Fruit fly (Drosophila melanogaster): ENCODE data around the gene CG1316.
A peak's percentile ranks its signal among the peaks of the same experiment; 100 is the strongest.

The CG1316 gene

DNA sequence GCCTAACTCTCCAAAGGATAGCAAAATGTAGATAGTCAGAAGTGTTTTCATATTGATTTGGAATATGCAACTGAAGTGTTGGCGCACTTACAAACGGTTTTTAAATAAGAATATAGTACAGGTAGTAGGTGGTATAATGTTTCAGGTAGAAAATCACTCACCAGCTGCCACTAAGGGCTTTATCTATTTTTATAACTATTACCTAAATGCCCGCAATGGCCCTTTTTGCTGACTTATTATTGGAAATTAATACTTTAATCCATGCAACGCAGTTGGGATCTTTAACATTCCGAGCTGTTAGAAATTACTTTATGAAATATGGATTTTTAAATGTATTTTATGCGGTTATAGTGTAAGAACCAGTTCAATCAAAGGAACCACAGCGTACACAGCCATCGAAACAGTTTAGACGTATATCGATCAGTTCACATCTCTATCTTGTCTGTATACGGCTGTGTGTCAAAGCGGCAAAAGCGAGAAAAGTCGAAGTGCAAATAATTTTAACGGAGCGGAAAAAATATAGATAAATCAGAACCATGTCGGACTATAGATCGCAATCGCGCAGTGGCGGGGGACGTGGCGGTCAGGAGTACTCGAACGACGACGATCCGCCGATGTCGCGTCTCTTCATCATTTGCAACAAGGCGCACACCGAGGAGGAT is at the start of gene CG1316, which contains the start of gene srw:
CG1316 (plus strand) TSS at position 424 of the 662 bp plus-strand sequence.
srw (minus strand) TSS at position 51 of the 662 bp plus-strand sequence.
- TF ChIP-seq CG8478 (optimal IDR thresholded peaks at IDR 0.05) = no peak
- TF ChIP-seq CTCF (optimal IDR thresholded peaks at IDR 0.05) = peak in 1 of 2 experiments; percentile 12

DNA sequence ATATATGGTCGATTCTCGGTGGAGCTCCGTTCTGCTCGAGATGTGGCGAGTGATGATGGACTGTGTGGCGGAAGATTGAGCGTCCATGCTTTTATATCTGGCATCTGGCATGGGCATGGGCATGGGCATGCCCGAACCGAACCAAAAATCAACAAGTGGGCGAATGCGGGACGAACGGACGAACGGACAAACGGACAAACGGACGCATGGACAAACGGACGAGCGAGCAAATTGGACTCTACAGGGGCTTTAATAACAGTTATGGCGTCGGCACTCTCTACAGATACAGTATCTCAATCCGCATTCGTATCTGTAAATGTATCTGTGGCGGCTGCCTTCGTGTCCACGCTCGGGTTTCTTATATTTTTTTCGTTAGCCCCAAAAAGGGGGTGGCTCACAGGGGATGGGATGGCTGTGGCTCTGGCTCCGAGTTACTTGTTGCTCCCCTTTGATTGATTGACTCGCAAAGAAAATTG is 47.5 kb upstream of the CG1316 start, which contains the start of gene ImpL2:
ImpL2 (minus strand) TSS at position 51 of the 476 bp plus-strand sequence.
- no peak for TF ChIP-seq CTCF (optimal IDR thresholded peaks at IDR 0.05)
- TF ChIP-seq CG8478 (optimal IDR thresholded peaks at IDR 0.05) = no peak

DNA sequence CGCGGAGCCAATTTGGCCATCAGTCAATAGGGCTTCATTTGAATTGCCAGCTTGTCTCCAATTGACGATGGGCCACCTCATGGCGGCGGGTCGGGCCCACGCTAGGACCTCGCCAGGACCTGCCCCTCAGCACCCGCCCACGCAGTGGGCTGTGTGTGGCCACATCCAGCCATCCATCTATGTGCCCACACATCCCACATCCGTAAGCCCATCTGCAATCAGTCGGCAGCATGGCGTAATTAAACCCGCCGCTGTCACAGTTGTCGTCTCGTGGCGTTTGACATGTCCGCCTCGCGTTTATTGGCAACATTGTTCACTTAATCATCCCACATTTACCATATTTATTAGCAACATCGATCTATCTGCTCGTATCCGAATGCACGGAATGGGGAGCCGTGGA is 45.5 kb upstream of the CG1316 start:
- TF ChIP-seq CG8478 (optimal IDR thresholded peaks at IDR 0.05) (no peak), CTCF (optimal IDR thresholded peaks at IDR 0.05) (no peak)

DNA sequence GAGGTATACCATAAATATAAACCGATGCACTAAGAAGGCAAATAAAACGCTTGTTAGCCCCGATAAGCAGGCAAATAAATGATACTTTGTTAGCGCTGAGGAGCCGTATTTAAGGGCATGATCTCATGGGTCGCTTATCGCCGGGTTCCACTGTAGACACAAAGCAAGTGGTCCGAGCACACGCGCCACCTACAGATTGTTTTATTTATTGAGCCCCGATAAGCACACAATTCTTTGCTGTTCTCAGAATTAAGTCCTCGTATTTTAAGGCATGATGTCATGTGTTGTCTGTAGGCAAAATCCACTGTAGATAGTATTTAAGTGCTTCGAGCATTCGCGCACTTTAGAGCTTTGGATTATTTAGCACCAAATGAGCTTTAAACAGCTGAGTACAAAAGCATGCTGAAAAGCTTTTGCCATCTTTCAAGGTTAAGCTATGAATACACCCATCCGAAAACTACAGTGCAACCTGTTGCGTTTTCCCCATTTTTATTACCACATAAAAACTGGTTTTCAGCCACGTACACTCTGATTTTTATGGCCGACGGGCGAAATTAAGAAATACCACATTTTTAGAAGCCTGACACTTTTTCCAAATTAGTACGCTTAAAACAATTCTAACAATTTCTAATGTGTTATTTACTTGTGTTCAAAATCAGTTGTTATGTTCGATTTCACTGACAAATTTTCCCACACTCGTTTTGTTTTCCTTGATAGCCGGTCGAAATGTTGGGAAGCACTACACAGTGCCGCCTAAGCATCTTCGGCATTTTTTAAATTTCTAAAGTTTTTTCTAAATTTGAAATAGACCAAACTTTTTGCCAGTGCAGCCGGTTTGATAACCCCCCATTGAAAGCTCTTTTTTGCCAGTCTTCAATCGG is 44.0 kb upstream of the CG1316 start, which contains the start of gene Sqor:
Sqor (plus strand) TSS at position 732 of the 881 bp plus-strand sequence.
- TF ChIP-seq CTCF (optimal IDR thresholded peaks at IDR 0.05) = peak; percentile 89 to 94
- no peak for TF ChIP-seq CG8478 (optimal IDR thresholded peaks at IDR 0.05)

DNA sequence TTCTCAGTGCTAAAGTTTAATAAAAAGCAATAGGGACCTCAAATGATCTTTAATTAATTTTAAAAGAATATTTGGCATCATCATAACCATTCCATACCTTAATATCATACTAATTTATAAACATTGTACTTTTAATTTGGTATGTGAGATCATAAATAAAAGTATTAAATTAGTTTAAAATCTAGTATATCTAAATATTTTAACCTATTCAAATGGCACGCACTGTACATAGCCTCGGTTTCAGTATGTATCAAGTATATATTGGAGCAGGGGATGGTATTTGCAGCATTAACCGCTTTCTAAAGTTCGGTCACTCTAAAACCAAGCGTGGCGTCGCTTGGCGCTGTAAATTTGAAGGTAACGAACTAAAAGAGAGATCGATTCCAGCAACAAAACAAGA is 41.2 kb upstream of the CG1316 start, which contains the start of gene pav:
pav (plus strand) TSS at position 307 of the 400 bp plus-strand sequence.
- TF ChIP-seq CG8478 (optimal IDR thresholded peaks at IDR 0.05) = no peak
- TF ChIP-seq CTCF (optimal IDR thresholded peaks at IDR 0.05) = no peak

DNA sequence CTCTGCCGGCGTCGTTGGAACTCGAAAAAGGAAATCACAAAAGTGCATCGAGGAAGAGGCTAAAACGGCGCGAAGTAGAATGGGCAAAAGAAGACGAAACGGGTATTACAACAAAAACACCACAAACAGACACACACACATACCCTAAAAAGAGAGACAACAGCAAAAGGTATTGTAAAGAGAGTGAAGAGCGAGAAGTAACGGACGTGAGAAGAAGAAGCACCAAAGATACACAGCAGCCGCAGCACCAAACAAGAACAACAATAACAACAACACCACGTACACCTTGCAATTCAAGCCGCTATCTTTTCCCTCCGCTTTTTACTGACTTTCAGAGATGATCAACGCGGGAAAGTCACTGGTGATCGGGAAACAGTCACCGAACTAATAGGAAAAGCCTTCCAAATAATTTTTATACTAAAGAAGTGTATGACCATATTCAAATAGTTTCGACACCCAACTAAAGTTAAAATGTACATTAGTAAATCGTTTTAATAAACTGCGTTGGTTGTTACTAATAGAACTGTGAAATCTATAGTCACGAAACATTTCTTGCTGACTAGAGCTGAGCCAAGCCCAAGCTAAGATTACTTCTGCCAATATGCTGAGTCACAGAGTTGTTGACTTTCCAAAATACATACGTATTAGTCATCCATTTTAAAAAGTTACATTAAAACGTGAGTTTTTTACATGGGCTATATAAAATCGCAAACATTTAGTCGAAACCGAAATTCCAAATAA is 31.4 kb upstream of the CG1316 start:
- TF ChIP-seq CTCF (optimal IDR thresholded peaks at IDR 0.05) = no peak

DNA sequence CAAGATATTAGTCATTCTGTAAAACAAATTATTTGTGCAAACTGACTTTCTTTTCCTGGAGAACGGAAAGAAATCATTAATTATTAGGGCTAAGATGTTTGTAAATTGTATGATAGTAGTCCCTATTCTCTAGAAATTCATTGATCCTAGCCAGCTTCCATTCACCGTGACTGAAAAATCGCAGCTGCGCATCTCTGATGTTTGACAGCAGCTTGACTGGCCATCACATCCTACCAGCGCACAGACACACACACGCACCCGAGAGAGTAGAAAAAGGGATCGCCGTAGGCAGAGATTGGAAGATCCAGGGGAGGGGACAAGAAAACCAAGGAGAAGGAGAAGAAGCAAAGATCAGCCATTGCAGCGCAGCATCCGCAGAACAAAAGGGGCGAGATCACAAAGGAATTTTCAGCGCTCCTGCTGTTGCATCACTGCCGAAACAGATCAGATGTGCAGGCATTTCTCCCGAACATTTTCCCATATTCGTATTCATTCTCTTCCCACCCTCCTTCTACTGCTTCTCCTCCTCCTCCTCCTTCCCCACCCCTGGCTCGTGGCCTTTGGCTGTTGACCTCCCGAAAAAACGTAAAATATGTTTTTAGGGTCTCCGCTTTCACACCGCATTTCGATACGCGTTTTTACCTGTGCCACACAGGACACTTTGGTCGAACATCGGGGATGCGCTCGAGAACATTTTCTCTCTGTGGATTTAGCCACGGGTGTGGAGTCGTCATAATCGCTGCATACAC is 30.6 kb upstream of the CG1316 start:
- no peak for TF ChIP-seq CTCF (optimal IDR thresholded peaks at IDR 0.05)
- no peak for TF ChIP-seq CG8478 (optimal IDR thresholded peaks at IDR 0.05)

DNA sequence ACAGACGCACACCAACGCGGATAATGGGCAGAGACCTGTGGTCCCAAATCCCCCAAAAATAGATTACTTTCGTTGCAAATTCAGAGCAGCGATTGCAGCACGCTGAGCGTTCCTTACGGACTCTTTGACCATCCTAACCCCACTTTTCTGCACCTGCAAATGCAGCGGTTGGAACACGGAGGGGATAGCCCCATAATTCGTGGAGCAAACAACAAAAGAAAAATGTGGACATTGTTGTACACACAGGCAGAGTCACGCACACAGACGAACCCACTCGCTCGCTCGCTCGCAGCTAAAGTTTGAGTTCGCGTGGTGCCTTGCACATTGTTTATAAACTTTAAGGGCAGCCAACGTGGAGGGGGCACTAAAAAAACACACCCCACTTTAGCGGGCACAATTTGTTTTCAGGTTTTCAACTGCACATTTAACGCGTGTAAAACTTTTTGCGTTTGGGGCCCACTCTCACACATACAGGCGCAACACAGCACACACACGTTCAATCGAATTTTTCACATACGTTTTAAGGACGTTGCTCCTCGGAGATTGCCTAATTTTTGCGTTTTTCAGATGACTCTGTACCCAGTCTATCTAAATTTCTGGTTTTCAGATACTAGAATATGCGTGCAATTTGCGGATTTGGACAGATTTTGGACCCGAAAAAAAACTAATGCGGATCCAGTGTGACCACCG is 29.9 kb upstream of the CG1316 start:
- TF ChIP-seq CTCF (optimal IDR thresholded peaks at IDR 0.05) (no peak), CG8478 (optimal IDR thresholded peaks at IDR 0.05) (no peak)

DNA sequence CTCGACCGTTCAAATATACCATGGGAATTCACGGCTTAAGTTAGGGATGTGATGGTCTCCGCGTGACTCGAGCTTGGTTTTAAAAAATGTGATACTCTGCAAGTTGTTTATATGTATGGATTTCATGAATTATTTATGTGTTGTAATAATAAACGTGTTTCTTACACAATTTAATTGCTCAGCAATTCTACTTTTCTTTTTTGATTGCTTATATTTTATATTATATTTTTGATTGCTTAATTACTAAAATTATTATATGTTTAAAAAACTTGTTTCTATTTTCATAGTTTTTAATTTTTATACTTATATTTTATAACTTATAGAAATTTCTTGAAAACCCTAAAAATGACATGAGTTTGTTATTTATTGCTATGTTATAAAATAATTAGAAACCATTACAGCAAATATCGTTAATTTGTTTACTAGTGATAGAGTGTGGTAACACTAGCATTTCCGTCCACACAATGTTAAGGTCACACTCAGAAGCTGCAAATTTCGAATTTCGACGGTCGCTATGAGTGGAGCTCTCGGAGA is 29.3 kb upstream of the CG1316 start, which contains the start of the genes ago and CG1265:
ago (minus strand) TSS at position 6 of the 534 bp plus-strand sequence.
CG1265 (plus strand) TSS at position 476 of the 534 bp plus-strand sequence.
- TF ChIP-seq CG8478 (optimal IDR thresholded peaks at IDR 0.05) = no peak
- TF ChIP-seq CTCF (optimal IDR thresholded peaks at IDR 0.05) = no peak

DNA sequence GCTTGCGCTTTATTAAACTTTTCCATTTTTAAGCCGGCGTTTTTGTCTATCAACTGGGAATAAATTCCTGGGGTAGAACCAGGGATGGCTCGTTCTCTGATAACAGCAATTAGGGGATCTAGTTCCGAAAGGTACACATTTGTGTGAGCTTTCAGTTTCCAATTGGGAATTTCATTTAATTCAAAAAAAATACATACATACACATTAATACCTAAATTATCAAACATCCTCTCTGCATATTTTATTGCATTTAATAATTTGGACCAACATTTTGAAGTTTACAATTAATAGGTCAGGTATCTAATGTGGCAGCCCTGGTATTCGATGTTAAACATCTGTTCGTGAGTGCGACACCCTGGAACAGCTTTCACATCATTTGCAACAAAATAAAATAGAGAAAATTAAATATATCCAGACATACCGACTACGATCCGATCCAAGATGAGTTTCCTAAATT is 24.5 kb upstream of the CG1316 start, which contains the start of the genes CG15011 and CG1309:
CG15011 (minus strand) TSS at position 51 of the 457 bp plus-strand sequence.
CG1309 (plus strand) TSS at position 329 of the 457 bp plus-strand sequence.
- peak in 1 of 2 experiments; percentile 2 for TF ChIP-seq CTCF (optimal IDR thresholded peaks at IDR 0.05)
- no peak for TF ChIP-seq CG8478 (optimal IDR thresholded peaks at IDR 0.05)

DNA sequence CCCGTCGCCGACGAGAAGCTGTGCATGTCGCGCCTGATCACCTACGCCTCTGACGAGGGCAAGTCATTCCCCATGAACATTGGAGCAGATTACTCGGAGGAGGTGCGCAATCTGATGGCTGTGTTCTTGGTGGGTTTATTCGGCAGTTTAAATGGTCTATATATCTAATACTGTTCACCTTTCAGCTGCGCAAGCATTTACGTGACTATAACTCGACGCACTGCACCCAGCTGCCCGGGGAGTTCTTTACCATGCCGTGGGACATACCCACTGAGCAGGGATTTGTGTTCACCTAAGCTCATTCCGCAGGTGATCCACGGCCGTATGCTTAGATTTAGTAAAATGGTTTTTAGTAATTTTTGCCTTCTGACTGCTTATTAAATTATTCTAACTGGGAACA is 22.5 kb upstream of the CG1316 start:
- TF ChIP-seq CTCF (optimal IDR thresholded peaks at IDR 0.05) (no peak), CG8478 (optimal IDR thresholded peaks at IDR 0.05) (no peak)

DNA sequence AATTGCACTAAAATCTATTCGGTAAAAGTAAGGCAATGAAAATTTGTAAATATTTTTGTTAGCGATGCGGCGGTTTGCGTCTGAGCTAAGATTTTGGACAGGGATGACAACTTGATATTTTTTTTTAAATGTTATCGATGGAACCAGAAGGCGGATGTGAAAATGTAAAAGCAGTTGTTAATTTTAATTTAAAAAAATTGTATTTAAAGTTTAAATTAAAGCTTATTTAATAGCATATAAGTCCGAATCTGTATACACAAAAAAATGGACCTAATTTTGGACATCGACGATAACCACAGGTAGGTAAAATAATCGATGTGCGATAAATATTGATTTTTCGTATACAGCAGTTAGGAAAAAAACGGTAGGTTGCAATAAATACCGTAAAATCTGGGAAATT is 21.3 kb upstream of the CG1316 start, which contains the start of the genes CG11586 and VhaM9.7-a:
CG11586 (minus strand) TSS at position 87 of the 400 bp plus-strand sequence.
VhaM9.7-a (plus strand) TSS at position 322 of the 400 bp plus-strand sequence.
- no peak for TF ChIP-seq CG8478 (optimal IDR thresholded peaks at IDR 0.05)
- TF ChIP-seq CTCF (optimal IDR thresholded peaks at IDR 0.05) = no peak

DNA sequence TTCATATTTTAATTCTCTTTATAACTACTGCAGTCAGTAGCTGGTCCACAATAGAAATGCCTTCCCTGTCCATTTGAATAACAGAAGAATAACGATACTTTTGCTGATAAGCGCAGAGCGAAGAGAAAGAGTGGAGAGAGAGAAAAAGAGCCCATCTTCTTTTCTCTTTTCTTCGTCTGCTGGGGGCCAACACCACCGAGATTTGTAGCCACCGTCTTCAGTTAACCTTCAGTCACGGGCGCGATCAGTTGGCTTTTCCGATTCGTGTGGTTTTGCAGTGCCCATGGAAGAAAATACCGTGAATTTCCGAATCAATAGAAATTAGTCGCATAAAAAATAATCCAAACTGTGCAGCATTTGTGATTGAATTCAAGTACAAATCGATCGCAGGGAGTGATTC is 20.1 kb upstream of the CG1316 start, which contains the start of gene CG1273:
CG1273 (plus strand) TSS at position 218 of the 400 bp plus-strand sequence.
- TF ChIP-seq CTCF (optimal IDR thresholded peaks at IDR 0.05) (no peak), CG8478 (optimal IDR thresholded peaks at IDR 0.05) (no peak)

Measured in S2 (cell line).